Worm (Caenorhabditis elegans): ENCODE measurements around the gene dpy-21.
"Not testable (repeated sequence)": the region's sequence is repeated elsewhere in the genome, so short reads cannot be mapped to it uniquely, and the experiment has no call there.

Gene dpy-21

DNA sequence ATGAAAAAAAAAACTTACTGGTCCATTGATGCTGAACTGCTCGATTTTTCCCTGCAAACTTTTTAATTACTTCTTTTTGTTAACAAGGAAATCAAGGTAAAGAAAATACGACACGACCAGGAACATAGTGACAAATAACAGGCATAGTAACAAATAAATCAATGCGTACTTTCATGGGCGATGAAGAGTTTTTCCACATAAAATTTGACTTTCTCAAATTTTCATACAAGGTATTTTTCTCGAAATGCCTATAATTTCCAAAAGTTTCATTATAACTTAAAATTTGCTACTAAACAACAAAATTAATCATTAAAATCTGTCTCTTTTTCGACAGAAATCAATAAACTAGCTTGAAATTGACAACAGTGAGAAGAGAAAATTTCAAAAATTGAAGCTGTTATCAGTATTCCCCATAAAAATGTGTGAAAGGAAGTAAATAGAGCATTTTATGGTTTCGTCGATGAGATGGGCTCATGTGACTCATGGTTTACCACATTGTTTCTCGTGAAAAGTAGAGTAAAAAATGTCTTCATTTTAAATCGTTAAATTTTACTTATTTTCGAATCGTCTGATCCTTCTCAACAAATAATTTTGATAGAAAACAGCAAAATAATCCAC lies 52.1 kb downstream of the dpy-21 start, which contains the start of gene fbxa-156:
fbxa-156 (minus strand) TSS at position 51 of the 618 bp plus-strand sequence.
- no peak for TF ChIP-seq dao-5 (tag; optimal IDR thresholded peaks at IDR 0.05)
- no peak for TF ChIP-seq W03F9.2 (tag; optimal IDR thresholded peaks at IDR 0.05)
- no peak for TF ChIP-seq him-1 (tag; optimal IDR thresholded peaks at IDR 0.05)

DNA sequence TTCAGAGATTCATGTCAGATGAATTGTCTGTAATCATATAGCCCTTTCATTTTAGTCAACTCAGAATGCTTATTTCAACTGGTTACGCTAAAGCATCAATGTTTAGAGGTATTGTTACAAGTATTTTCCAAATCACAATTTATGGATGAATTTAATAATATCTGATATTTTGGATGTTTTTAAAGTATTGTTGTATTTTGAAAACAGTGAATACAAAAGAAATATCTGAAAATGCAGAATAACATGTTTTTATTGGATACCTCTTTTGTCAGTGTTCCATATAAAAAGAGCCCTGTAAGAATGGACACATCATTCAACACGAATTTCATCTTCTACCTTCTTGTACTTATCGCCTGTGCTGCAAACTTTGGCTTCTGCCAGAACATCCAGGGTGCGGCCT lies 54.5 kb downstream of the dpy-21 start, which contains the start of gene C06H5.12:
C06H5.12 (plus strand) TSS at position 301 of the 400 bp plus-strand sequence.
- TF ChIP-seq W03F9.2, him-1, dao-5 (tag; optimal IDR thresholded peaks at IDR 0.05): not testable (repeated sequence)

DNA sequence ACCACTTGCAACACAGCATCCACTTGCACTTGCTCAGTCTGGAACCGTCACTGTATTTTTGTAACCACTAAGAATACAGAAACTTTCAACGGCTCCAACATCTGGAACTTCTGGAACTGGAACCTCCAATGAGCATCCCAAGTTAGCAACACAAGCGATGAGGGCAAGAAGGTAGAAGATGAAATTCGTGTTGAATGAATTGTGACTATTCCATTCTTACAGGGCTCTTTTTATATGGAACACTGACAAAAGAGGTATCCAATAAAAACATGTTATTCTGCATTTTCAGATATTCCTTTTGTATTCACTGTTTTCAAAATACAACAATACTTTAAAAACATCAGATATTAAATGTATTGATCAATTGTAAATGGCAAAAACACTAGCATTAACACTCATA lies 55.0 kb downstream of the dpy-21 start, which contains the start of gene C06H5.11:
C06H5.11 (minus strand) TSS at position 101 of the 400 bp plus-strand sequence.
- TF ChIP-seq W03F9.2, dao-5, him-1 (tag; optimal IDR thresholded peaks at IDR 0.05): not testable (repeated sequence)

DNA sequence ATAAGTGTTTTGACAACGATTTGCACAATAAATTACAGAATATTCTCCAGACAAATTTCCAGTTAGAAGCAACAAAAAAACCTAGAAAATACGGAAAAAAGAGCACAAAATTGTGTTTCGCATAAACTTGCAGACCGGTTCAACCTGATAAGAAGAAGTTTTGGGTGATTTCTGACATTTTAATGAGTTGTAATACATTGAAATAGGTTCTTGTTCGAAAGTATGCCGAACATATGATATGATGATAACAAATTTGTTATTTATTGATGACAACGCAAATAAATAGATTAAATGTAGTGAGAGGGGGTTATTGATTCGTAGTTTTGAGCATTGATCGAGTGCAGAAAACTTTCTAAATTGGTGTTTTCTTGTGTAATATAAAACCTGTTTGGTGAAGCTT lies 57.7 kb downstream of the dpy-21 start:
- no peak for TF ChIP-seq him-1 (tag; optimal IDR thresholded peaks at IDR 0.05)
- TF ChIP-seq W03F9.2 (tag; optimal IDR thresholded peaks at IDR 0.05): no peak
- TF ChIP-seq dao-5 (tag; optimal IDR thresholded peaks at IDR 0.05): no peak

DNA sequence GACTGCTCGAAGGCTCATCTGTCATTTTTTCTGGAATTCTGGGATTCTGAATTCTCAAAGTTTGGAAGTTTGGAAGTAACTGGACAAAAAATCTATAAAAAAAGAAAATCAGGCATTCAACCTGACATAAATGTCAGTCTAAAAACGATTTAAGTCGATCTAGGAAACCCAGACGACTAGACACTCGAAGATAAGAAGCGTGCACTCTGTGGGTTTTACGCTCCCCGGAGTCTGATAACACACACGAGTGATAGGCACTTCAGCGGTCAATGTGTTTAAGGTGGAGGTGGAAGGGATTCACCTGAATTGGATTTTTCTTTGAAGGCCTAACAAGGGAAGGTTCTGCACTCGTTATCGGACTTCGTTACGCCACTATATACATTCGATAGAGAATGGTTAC lies 60.1 kb downstream of the dpy-21 start, which contains the start of gene C06H5.6:
C06H5.6 (minus strand) TSS at position 46 of the 400 bp plus-strand sequence.
- no peak for TF ChIP-seq W03F9.2 (tag; optimal IDR thresholded peaks at IDR 0.05)
- TF ChIP-seq him-1 (tag; optimal IDR thresholded peaks at IDR 0.05): no peak
- TF ChIP-seq dao-5 (tag; optimal IDR thresholded peaks at IDR 0.05): no peak

All from whole organism, L4/young adult.